Fruit fly (Drosophila melanogaster) whole organism, pupa: ENCODE data around the gene CG9806.

ENCODE experiments used
- CG10348 ChIP-seq: fragments of 200-800 bp; sonication (Bioruptor generic); IDR thresholded peaks from 2 replicates; pipeline ENCODE4 v1.3.6; 2022; ENCODE audit warnings: missing biosample characterization, missing genetic modification characterization
- CG12605 ChIP-seq: fragments of 200-800 bp; sonication (Bioruptor generic); IDR thresholded peaks from 2 replicates; pipeline ENCODE4 v1.3.6; 2022; ENCODE audit warnings: missing biosample characterization, missing genetic modification characterization
- CG13204 ChIP-seq: fragments of 200-800 bp; sonication (Bioruptor generic); optimal IDR thresholded peaks from 2 replicates; lab custom pipeline; 2018; ENCODE audit warnings: missing biosample characterization, mild to moderate bottlenecking, missing genetic modification characterization, moderate library complexity
- CG14655 ChIP-seq: fragments of 200-800 bp; sonication (Bioruptor generic); optimal IDR thresholded peaks from 3 replicates; lab custom pipeline; 2017; ENCODE audit warnings: mild to moderate bottlenecking, missing biosample characterization, missing genetic modification reagents, missing genetic modification characterization
- CG15710 ChIP-seq: fragments of 200-800 bp; sonication (Bioruptor generic); optimal IDR thresholded peaks from 2 replicates; lab custom pipeline; 2018; ENCODE audit warnings: missing biosample characterization, mild to moderate bottlenecking, missing genetic modification characterization, moderate library complexity
- CG17806 ChIP-seq: fragments of 200-800 bp; sonication (Bioruptor generic); optimal IDR thresholded peaks from 2 replicates; lab custom pipeline; 2018; ENCODE audit warnings: missing biosample characterization, mild to moderate bottlenecking, missing genetic modification characterization, moderate library complexity
- CG32121 ChIP-seq: fragments of 200-800 bp; sonication (Bioruptor generic); IDR thresholded peaks from 2 replicates; pipeline ENCODE4 v1.3.6; 2022; ENCODE audit warnings: missing biosample characterization, missing genetic modification characterization
- CG34367 ChIP-seq: fragments of 200-800 bp; sonication (Bioruptor generic); optimal IDR thresholded peaks from 2 replicates; lab custom pipeline; 2018; ENCODE audit warnings: missing biosample characterization, mild to moderate bottlenecking, missing genetic modification characterization
- CG4496 ChIP-seq: fragments of 200-800 bp; sonication (Bioruptor generic); IDR thresholded peaks from 3 replicates; pipeline ENCODE4 v1.3.6; 2022; ENCODE audit warnings: missing biosample characterization, missing genetic modification characterization
- CG8159 ChIP-seq: fragments of 200-800 bp; sonication (Bioruptor generic); optimal IDR thresholded peaks from 3 replicates; lab custom pipeline; 2018; ENCODE audit warnings: missing biosample characterization, mild to moderate bottlenecking, missing genetic modification characterization, moderate library complexity
- CG8301 ChIP-seq: fragments of 200-800 bp; sonication (Bioruptor generic); optimal IDR thresholded peaks from 2 replicates; lab custom pipeline; 2018; ENCODE audit warnings: missing biosample characterization, mild to moderate bottlenecking, missing genetic modification characterization
- CG9948 ChIP-seq: fragments of 200-800 bp; sonication (Bioruptor generic); optimal IDR thresholded peaks from 2 replicates; lab custom pipeline; 2018; ENCODE audit warnings: missing biosample characterization, mild to moderate bottlenecking, missing genetic modification characterization, moderate library complexity
- D1 ChIP-seq: fragments of 200-800 bp; sonication (Bioruptor generic); optimal IDR thresholded peaks from 2 replicates; lab custom pipeline; 2018; ENCODE audit warnings: missing biosample characterization, mild to moderate bottlenecking, missing genetic modification characterization, moderate library complexity
- EcR ChIP-seq: fragments of 200-800 bp; sonication (Bioruptor generic); optimal IDR thresholded peaks from 3 replicates; lab custom pipeline; 2019; ENCODE audit warnings: missing biosample characterization, missing genetic modification characterization, mild to moderate bottlenecking, moderate library complexity, missing genetic modification reagents
- Ets98B ChIP-seq: fragments of 200-800 bp; sonication (Bioruptor generic); IDR thresholded peaks from 2 replicates; pipeline ENCODE4 v1.3.6; 2022; ENCODE audit warnings: missing biosample characterization, missing genetic modification characterization
- Pif1A ChIP-seq: fragments of 200-800 bp; sonication (Bioruptor generic); optimal IDR thresholded peaks from 3 replicates; lab custom pipeline; 2016; ENCODE audit warnings: missing biosample characterization, missing genetic modification characterization
- Pif1B ChIP-seq: fragments of 200-800 bp; sonication (Bioruptor generic); optimal IDR thresholded peaks from 3 replicates; lab custom pipeline; 2016; ENCODE audit warnings: missing biosample characterization, missing genetic modification characterization
- Snoo ChIP-seq: fragments of 200-800 bp; sonication (Bioruptor generic); optimal IDR thresholded peaks from 3 replicates; lab custom pipeline; 2017; ENCODE audit warnings: missing biosample characterization, mild to moderate bottlenecking, missing genetic modification characterization, inconsistent platforms
- fd96Ca ChIP-seq: fragments of 200-800 bp; sonication (Bioruptor generic); IDR thresholded peaks from 3 replicates; pipeline ENCODE4 v1.3.6; 2022; ENCODE audit warnings: missing biosample characterization, missing genetic modification characterization
- gl ChIP-seq: fragments of 200-800 bp; sonication (Bioruptor generic); optimal IDR thresholded peaks from 2 replicates; lab custom pipeline; 2018; ENCODE audit warnings: missing biosample characterization, mild to moderate bottlenecking, missing genetic modification characterization
- rn ChIP-seq: fragments of 200-800 bp; sonication (Bioruptor generic); IDR thresholded peaks from 2 replicates; pipeline ENCODE4 v1.3.6; 2022; ENCODE audit warnings: missing biosample characterization, missing genetic modification characterization

Gene CG9806

DNA sequence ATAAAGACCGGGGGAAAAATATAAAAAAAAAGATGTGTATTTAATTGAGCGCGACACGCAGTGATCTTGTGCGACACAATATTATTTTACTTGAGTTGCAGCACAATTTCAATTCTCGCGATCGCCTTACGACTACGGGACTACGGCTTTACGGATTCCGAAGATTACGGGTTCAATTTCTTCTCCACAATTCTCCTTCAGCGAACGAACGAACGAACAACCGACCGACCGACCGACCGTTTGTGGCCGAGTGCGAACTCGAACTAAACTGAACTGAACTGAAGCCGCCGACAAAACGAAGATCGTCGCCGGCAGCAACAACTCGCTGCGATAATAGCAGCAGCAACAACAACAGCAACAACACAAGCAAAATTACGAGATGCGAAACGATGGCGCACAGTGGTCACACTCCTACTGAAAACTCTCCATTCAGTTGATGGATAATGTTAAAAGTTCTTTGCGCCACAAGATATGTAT, 41.7 kb downstream of the CG9806 start, which contains the start of gene spri:
TSS of gene spri (minus strand) at position 265 of the 477 bp plus-strand sequence.
- TF ChIP-seq fd96Ca (GFP tag; lab: Robert Waterston, UW) (peak; percentile 68; the same call in 2 of the 3 replicates), CG34367 (tag; lab: Kevin White, UChicago) (peak; percentile 67), D1 (tag; lab: Kevin White, UChicago) (no peak), CG8301 (tag; lab: Kevin White, UChicago) (peak; percentile 32), EcR (peak; percentile 49), CG15710 (peak; percentile 58), CG17806 (tag; lab: Kevin White, UChicago) (peak; percentile 41), CG14655 (GFP tag; lab: Kevin White, UChicago) (peak; percentile 55), Pif1A (GFP tag; lab: Kevin White, UChicago) (peak; percentile 19), gl (tag; lab: Kevin White, UChicago) (peak; percentile 77), Ets98B (GFP tag; lab: Robert Waterston, UW) (peak; percentile 69; the same call in 1 of the 2 replicates), CG12605 (GFP tag; lab: Robert Waterston, UW) (peak; percentile 79), Snoo (tag; lab: Kevin White, UChicago) (no peak), CG8159 (tag; lab: Kevin White, UChicago) (peak; percentile 58), CG10348 (GFP tag; lab: Robert Waterston, UW) (no peak), CG4496 (GFP tag; lab: Robert Waterston, UW) (peak; percentile 72), CG9948 (tag; lab: Kevin White, UChicago) (peak; percentile 41), CG13204 (peak; percentile 65), Pif1B (GFP tag; lab: Kevin White, UChicago) (peak; percentile 18), CG32121 (peak; percentile 63), rn (GFP tag; lab: Robert Waterston, UW) (no peak)

DNA sequence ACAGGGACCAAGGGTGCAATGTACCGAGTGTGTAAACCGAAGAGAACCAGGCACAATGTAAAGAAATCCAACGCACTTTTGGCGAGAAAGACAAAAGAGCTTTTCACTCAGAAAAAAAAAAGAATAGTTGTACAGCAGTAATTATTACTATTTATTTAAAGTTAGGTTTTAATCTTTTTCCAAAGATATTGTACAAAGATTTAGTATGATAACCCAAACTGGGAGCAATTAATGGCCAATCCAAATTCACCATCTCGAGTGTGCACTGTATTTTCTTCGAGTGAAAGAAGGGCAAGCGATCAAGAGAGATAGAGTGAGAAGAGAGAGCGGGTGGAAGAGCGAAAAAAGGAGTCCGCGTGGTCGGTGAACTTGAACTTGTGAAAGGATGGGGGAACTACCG, 42.5 kb downstream of the CG9806 start:
- peak; percentile 74 for TF ChIP-seq gl (tag; lab: Kevin White, UChicago)
- peak; percentile 25; the same call in 1 of the 2 replicates for TF ChIP-seq CG32121
- peak; percentile 94 for TF ChIP-seq CG8159 (tag; lab: Kevin White, UChicago)
- TF ChIP-seq CG15710: peak; percentile 94
- TF ChIP-seq rn (GFP tag; lab: Robert Waterston, UW): peak; percentile 74
- TF ChIP-seq CG34367 (tag; lab: Kevin White, UChicago): peak; percentile 95
- TF ChIP-seq Ets98B (GFP tag; lab: Robert Waterston, UW): peak; percentile 62
- TF ChIP-seq CG10348 (GFP tag; lab: Robert Waterston, UW): no peak
- peak; percentile 93 for TF ChIP-seq CG9948 (tag; lab: Kevin White, UChicago)
- peak; percentile 90 for TF ChIP-seq Snoo (tag; lab: Kevin White, UChicago)
- peak; percentile 70 for TF ChIP-seq CG14655 (GFP tag; lab: Kevin White, UChicago)
- peak; percentile 68 for TF ChIP-seq CG13204
- peak; percentile 99 for TF ChIP-seq EcR
- peak; percentile 68 for TF ChIP-seq CG8301 (tag; lab: Kevin White, UChicago)
- peak; percentile 94 for TF ChIP-seq Pif1B (GFP tag; lab: Kevin White, UChicago)
- peak; percentile 95 for TF ChIP-seq CG17806 (tag; lab: Kevin White, UChicago)
- peak; percentile 88 for TF ChIP-seq CG4496 (GFP tag; lab: Robert Waterston, UW)
- peak; percentile 74 for TF ChIP-seq CG12605 (GFP tag; lab: Robert Waterston, UW)
- peak; percentile 79 for TF ChIP-seq fd96Ca (GFP tag; lab: Robert Waterston, UW)
- peak; percentile 66 for TF ChIP-seq D1 (tag; lab: Kevin White, UChicago)
- peak; percentile 94 for TF ChIP-seq Pif1A (GFP tag; lab: Kevin White, UChicago)

DNA sequence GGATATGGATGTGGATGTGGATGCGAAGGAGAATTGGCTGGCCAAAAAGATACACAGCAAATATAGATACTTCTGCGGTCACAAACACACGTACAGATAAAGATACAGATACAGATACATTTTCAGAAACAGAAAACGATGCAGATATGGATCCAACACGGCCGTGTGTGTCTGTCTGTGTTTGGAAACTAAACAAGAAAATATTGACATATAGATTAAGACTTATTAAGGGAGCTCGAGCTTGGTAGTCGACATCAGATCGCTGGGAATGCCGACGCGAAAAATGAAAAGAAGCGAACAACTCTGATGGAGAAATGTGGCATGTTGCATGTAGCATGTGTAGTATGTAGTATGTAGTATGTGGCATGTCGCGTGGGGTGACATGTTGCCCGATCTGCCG, 44.8 kb downstream of the CG9806 start:
- no peak for TF ChIP-seq CG12605 (GFP tag; lab: Robert Waterston, UW)
- TF ChIP-seq CG34367 (tag; lab: Kevin White, UChicago): peak; percentile 3

DNA sequence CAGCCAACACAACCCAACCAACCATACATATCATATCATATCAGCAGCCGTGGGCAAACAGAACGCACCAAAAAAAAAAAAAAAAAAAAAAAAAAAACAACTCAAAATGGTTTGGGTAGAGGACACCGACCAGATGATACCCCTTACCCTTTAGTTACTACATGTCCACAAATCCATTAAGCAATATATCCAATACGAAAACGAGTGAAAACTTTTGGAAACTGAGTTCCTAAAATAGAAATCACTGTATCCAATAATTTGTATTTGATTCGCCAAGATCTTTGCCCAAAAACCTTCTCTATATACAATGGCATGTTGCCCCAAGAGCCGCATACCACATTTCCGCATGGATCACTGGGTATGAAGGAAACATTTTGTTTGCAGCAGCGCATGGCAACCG, 45.4 kb downstream of the CG9806 start:
- TF ChIP-seq CG4496 (GFP tag; lab: Robert Waterston, UW) (no peak), D1 (tag; lab: Kevin White, UChicago) (no peak), gl (tag; lab: Kevin White, UChicago) (no peak), CG14655 (GFP tag; lab: Kevin White, UChicago) (peak; percentile 53), Pif1B (GFP tag; lab: Kevin White, UChicago) (peak; percentile 71), EcR (no peak), rn (GFP tag; lab: Robert Waterston, UW) (no peak; the same call in 1 of the 2 replicates), CG17806 (tag; lab: Kevin White, UChicago) (peak; percentile 31), CG34367 (tag; lab: Kevin White, UChicago) (peak; percentile 24), Pif1A (GFP tag; lab: Kevin White, UChicago) (peak; percentile 73), fd96Ca (GFP tag; lab: Robert Waterston, UW) (peak; percentile 69), CG10348 (GFP tag; lab: Robert Waterston, UW) (no peak), Snoo (tag; lab: Kevin White, UChicago) (no peak), CG32121 (0 out of 2 replicates have a peak, but pooled peaks have one; percentile 17), CG8159 (tag; lab: Kevin White, UChicago) (peak; percentile 64), Ets98B (GFP tag; lab: Robert Waterston, UW) (no peak), CG12605 (GFP tag; lab: Robert Waterston, UW) (0 out of 2 replicates have a peak, but pooled peaks have one; percentile 21), CG13204 (no peak), CG8301 (tag; lab: Kevin White, UChicago) (peak; percentile 17), CG9948 (tag; lab: Kevin White, UChicago) (peak; percentile 49), CG15710 (peak; percentile 52)

DNA sequence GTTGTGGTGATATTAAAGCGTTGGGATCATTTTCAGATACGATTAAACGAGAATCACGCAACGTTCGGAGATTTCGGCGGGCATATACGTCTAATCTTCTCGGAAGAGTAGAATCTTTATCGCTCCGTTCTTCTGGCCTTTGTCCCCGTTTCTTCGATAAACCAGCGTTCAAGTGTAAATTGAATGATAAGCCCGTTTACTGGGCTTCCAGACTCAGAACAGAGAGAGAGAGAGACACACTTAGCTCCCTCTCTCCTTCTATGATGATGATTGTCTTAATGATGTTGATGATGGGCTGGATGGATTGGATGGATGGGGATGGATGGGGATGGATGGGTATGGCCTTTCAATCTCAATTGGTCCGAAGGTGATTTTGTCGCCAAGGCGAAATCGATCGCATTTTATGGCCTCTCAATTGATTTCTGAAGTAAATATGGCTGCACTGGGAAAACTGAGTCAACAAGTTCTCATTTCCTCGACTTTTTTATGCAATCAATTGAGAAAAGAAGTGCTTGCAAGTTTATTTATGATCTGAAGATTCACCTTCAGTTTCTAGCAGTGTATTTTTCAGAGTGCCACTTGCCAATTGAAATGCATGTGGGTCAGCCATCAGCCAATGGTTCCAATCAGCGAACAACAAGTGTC, 46.3 kb downstream of the CG9806 start:
- no peak for TF ChIP-seq CG10348 (GFP tag; lab: Robert Waterston, UW)
- peak; percentile 17 for TF ChIP-seq CG13204
- peak; percentile 64 for TF ChIP-seq CG8159 (tag; lab: Kevin White, UChicago)
- no peak for TF ChIP-seq CG12605 (GFP tag; lab: Robert Waterston, UW)
- peak; percentile 52 for TF ChIP-seq Pif1A (GFP tag; lab: Kevin White, UChicago)
- TF ChIP-seq CG17806 (tag; lab: Kevin White, UChicago): peak; percentile 30
- peak; percentile 41 for TF ChIP-seq CG14655 (GFP tag; lab: Kevin White, UChicago)
- TF ChIP-seq EcR: peak; percentile 43
- TF ChIP-seq CG34367 (tag; lab: Kevin White, UChicago): peak; percentile 5
- no peak for TF ChIP-seq fd96Ca (GFP tag; lab: Robert Waterston, UW)
- peak; percentile 7 for TF ChIP-seq gl (tag; lab: Kevin White, UChicago)
- TF ChIP-seq Ets98B (GFP tag; lab: Robert Waterston, UW): no peak
- TF ChIP-seq CG9948 (tag; lab: Kevin White, UChicago): peak; percentile 41
- TF ChIP-seq CG15710: peak; percentile 49
- TF ChIP-seq rn (GFP tag; lab: Robert Waterston, UW): no peak
- peak; percentile 17 for TF ChIP-seq CG8301 (tag; lab: Kevin White, UChicago)
- TF ChIP-seq, all 21 proteins: peak for 11
